Worm (Caenorhabditis elegans) whole organism, L4/young adult: Measurements from ENCODE around the gene F01D5.8.

Experiments
- W03F9.2 ChIP-seq: fragments of 150-350 bp; optimal IDR thresholded peaks from 2 replicates; lab custom pipeline; 2014; ENCODE audit warnings: missing biosample characterization, missing genetic modification characterization
- dao-5 ChIP-seq: sonication (generic microtip); optimal IDR thresholded peaks from 2 replicates; lab custom pipeline; 2016; ENCODE audit warnings: missing genotype, missing genetic modification characterization, moderate library complexity, missing compliant biosample characterization
- him-1 ChIP-seq: sonication (generic microtip); optimal IDR thresholded peaks from 2 replicates; lab custom pipeline; 2016; ENCODE audit warnings: missing genotype, missing genetic modification reagents, missing genetic modification characterization, missing compliant biosample characterization

ce11 chrII:13982247-13982646 lies 28.3 kb upstream of the F01D5.8 start:
- TF ChIP-seq him-1 (tag; lab: Kevin White, UChicago): no peak
- TF ChIP-seq W03F9.2 (tag; lab: Kevin White, UChicago): no peak
- no peak for TF ChIP-seq dao-5 (tag; lab: Kevin White, UChicago)
